Worm (Caenorhabditis elegans): Measurements from ENCODE around the gene gap-1.

ce11 chrX:2150006-2150405 is 42.3 kb upstream of the gap-1 start, which contains the start of gene npax-2:
- TF ChIP-seq elt-2 (tag; optimal IDR thresholded peaks at IDR 0.05) (no peak), irx-1 (tag; optimal IDR thresholded peaks at IDR 0.05) (no peak), ceh-90 (tag; optimal IDR thresholded peaks at IDR 0.05) (no peak), blmp-1 (tag; optimal IDR thresholded peaks at IDR 0.05) (no peak), lin-13 (GFP tag; optimal IDR thresholded peaks at IDR 0.05) (no peak), aly-2 (tag; optimal IDR thresholded peaks at IDR 0.05) (no peak), ztf-11 (tag; optimal IDR thresholded peaks at IDR 0.05) (no peak), lsy-2 (tag; optimal IDR thresholded peaks at IDR 0.05) (no peak), ces-1 (GFP tag; optimal IDR thresholded peaks at IDR 0.05) (no peak), nhr-12 (tag; optimal IDR thresholded peaks at IDR 0.05) (no peak), grh-1 (GFP tag; IDR thresholded peaks at IDR 0.05) (no peak), tbx-2 (tag; optimal IDR thresholded peaks at IDR 0.05) (no peak), fkh-10 (GFP tag; optimal IDR thresholded peaks at IDR 0.05) (no peak), mdl-1 (tag; optimal IDR thresholded peaks at IDR 0.05) (no peak)
